Worm (Caenorhabditis elegans) whole organism, mixed stage, embryonic: ENCODE measurements around the gene vms-1.

ENCODE experiments used
- bed-3 ChIP-seq: fragments of 200-800 bp; sonication (Bioruptor generic); optimal IDR thresholded peaks from 3 replicates; lab custom pipeline; 2018; ENCODE audit warnings: mild to moderate bottlenecking, missing genetic modification characterization, moderate library complexity, missing compliant biosample characterization
- blmp-1 ChIP-seq: fragments of 150-350 bp; optimal IDR thresholded peaks from 2 replicates; lab custom pipeline; 2014; ENCODE audit warnings: missing biosample characterization, missing genetic modification characterization
- ceh-39 ChIP-seq: fragments of 150-350 bp; optimal IDR thresholded peaks from 2 replicates; lab custom pipeline; 2014; ENCODE audit warnings: missing biosample characterization, missing genetic modification characterization
- ceh-43 ChIP-seq: fragments of 200-800 bp; sonication (Bioruptor generic); optimal IDR thresholded peaks from 2 replicates; lab custom pipeline; 2018; ENCODE audit warnings: mild to moderate bottlenecking, missing genetic modification characterization, moderate library complexity, missing compliant biosample characterization
- ceh-83 ChIP-seq: fragments of 200-800 bp; sonication (Bioruptor generic); optimal IDR thresholded peaks from 2 replicates; lab custom pipeline; 2018; ENCODE audit warnings: mild to moderate bottlenecking, missing genetic modification characterization, missing compliant biosample characterization
- ces-1 ChIP-seq: fragments of 150-350 bp; optimal IDR thresholded peaks from 2 replicates; lab custom pipeline; 2014; ENCODE audit warnings: missing biosample characterization, missing genetic modification reagents, missing genetic modification characterization
- cnd-1 ChIP-seq: fragments of 200-800 bp; sonication (Bioruptor generic); optimal IDR thresholded peaks from 2 replicates; lab custom pipeline; 2018; ENCODE audit warnings: mild to moderate bottlenecking, missing genetic modification characterization, missing compliant biosample characterization
- drap-1 ChIP-seq: fragments of 200-800 bp; sonication (Bioruptor generic); optimal IDR thresholded peaks from 3 replicates; lab custom pipeline; 2018; ENCODE audit warnings: mild to moderate bottlenecking, missing genetic modification characterization, missing compliant biosample characterization
- elt-1 ChIP-seq: sonication (generic microtip); optimal IDR thresholded peaks from 2 replicates; lab custom pipeline; 2017; ENCODE audit warnings: missing genetic modification characterization, mild to moderate bottlenecking, missing compliant biosample characterization, antibody characterized with exemption, moderate library complexity, borderline replicate concordance; ENCODE audit not compliant: insufficient read depth
- elt-3 ChIP-seq: fragments of 150-350 bp; optimal IDR thresholded peaks from 2 replicates; lab custom pipeline; 2014; ENCODE audit warnings: missing biosample characterization, missing genetic modification characterization
- flh-1 ChIP-seq: fragments of 200-800 bp; sonication (Bioruptor generic); optimal IDR thresholded peaks from 2 replicates; lab custom pipeline; 2018; ENCODE audit warnings: mild to moderate bottlenecking, missing genetic modification characterization, moderate library complexity, missing compliant biosample characterization
- ham-2 ChIP-seq: fragments of 200-800 bp; sonication (Bioruptor generic); optimal IDR thresholded peaks from 2 replicates; lab custom pipeline; 2018; ENCODE audit warnings: mild to moderate bottlenecking, missing genetic modification characterization, missing compliant biosample characterization
- hlh-1 ChIP-seq: fragments of 150-350 bp; optimal IDR thresholded peaks from 2 replicates; lab custom pipeline; 2014; ENCODE audit warnings: missing biosample characterization, missing genetic modification reagents, missing genetic modification characterization
- lin-13 ChIP-seq: fragments of 150-350 bp; optimal IDR thresholded peaks from 2 replicates; lab custom pipeline; 2014; ENCODE audit warnings: missing biosample characterization, missing genetic modification characterization
- lin-32 ChIP-seq: fragments of 200-800 bp; sonication (Bioruptor generic); optimal IDR thresholded peaks from 2 replicates; lab custom pipeline; 2018; ENCODE audit warnings: mild to moderate bottlenecking, missing genetic modification characterization, missing compliant biosample characterization
- lsy-2 ChIP-seq: fragments of 150-350 bp; optimal IDR thresholded peaks from 2 replicates; lab custom pipeline; 2014; ENCODE audit warnings: missing biosample characterization, missing genetic modification characterization
- mab-5 ChIP-seq: fragments of 150-350 bp; optimal IDR thresholded peaks from 2 replicates; lab custom pipeline; 2014; ENCODE audit warnings: missing biosample characterization, missing genetic modification characterization
- mep-1 ChIP-seq: fragments of 150-350 bp; optimal IDR thresholded peaks from 2 replicates; lab custom pipeline; 2017; ENCODE audit warnings: missing biosample characterization, missing genetic modification reagents, missing genetic modification characterization, inconsistent platforms
- mls-2 ChIP-seq: sonication (generic microtip); optimal IDR thresholded peaks from 2 replicates; lab custom pipeline; 2016; ENCODE audit warnings: mild to moderate bottlenecking, missing genetic modification characterization, moderate library complexity, missing compliant biosample characterization
- nhr-12 ChIP-seq: fragments of 150-350 bp; optimal IDR thresholded peaks from 2 replicates; lab custom pipeline; 2014; ENCODE audit warnings: missing biosample characterization, missing genetic modification characterization
- nhr-76 ChIP-seq: sonication (generic microtip); optimal IDR thresholded peaks from 2 replicates; lab custom pipeline; 2017; ENCODE audit warnings: missing biosample characterization, missing genetic modification characterization
- pha-4 ChIP-seq: fragments of 150-350 bp; optimal IDR thresholded peaks from 2 replicates; lab custom pipeline; 2018; ENCODE audit warnings: missing biosample characterization, missing genetic modification reagents, missing genetic modification characterization
- sem-2 ChIP-seq: fragments of 200-800 bp; sonication (Bioruptor generic); optimal IDR thresholded peaks from 2 replicates; lab custom pipeline; 2018; ENCODE audit warnings: mild to moderate bottlenecking, missing genetic modification characterization, missing compliant biosample characterization
- sptf-1 ChIP-seq: sonication (generic microtip); optimal IDR thresholded peaks from 2 replicates; lab custom pipeline; 2017; ENCODE audit warnings: mild to moderate bottlenecking, missing genetic modification characterization, moderate library complexity, missing compliant biosample characterization
- tbx-8 ChIP-seq: fragments of 200-800 bp; sonication (Bioruptor generic); optimal IDR thresholded peaks from 2 replicates; lab custom pipeline; 2018; ENCODE audit warnings: mild to moderate bottlenecking, missing genetic modification characterization, moderate library complexity, missing compliant biosample characterization
- unc-120 ChIP-seq: sonication (generic microtip); optimal IDR thresholded peaks from 2 replicates; lab custom pipeline; 2017; ENCODE audit warnings: missing genetic modification characterization, missing compliant biosample characterization; ENCODE audit not compliant: poor library complexity, severe bottlenecking
- unc-39 ChIP-seq: fragments of 150-350 bp; optimal IDR thresholded peaks from 2 replicates; lab custom pipeline; 2014; ENCODE audit warnings: missing biosample characterization, missing genetic modification characterization
- unc-62 ChIP-seq: fragments of 150-350 bp; optimal IDR thresholded peaks from 2 replicates; lab custom pipeline; 2014; ENCODE audit warnings: missing biosample characterization, missing genetic modification reagents, missing genetic modification characterization
- zip-8 ChIP-seq: fragments of 150-350 bp; optimal IDR thresholded peaks from 2 replicates; lab custom pipeline; 2014; ENCODE audit warnings: missing biosample characterization, missing genetic modification characterization
- ztf-11 ChIP-seq: fragments of 150-350 bp; optimal IDR thresholded peaks from 2 replicates; lab custom pipeline; 2014; ENCODE audit warnings: missing biosample characterization, missing genetic modification characterization

The vms-1 gene

DNA sequence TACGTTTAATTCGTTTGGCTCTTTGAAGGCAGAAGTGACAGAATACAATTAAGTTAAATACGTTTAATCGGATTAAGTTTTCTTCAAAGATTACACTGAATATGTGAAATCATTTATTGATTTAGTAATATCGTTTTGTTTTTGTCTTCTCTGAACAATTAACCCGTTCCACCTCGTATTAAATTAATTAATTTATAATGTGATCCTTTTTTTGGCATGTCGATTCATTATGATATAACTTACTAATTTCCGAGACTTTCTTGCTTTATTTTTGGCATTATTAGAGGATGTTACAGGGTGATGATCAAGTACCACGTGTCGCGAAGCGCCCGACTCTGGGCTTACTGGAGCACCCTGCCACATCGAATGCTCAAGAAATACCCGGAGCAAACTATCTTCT, 44.1 kb upstream of the vms-1 start, which contains the start of gene K12H4.5:
Gene K12H4.5 (plus strand): TSS at position 301 of the 400 bp plus-strand sequence.
- TF ChIP-seq ceh-43 (GFP tag; lab: Kevin White, UChicago) (no peak), ces-1 (GFP tag; lab: Kevin White, UChicago) (peak; percentile 17)

- TF ChIP-seq cnd-1 (tag; lab: Kevin White, UChicago) (no peak), pha-4 (tag; lab: Kevin White, UChicago) (no peak), sem-2 (GFP tag; lab: Kevin White, UChicago) (no peak), unc-62 (GFP tag; lab: Kevin White, UChicago) (no peak), lin-13 (no peak)
Observed at ce11 chrIII:8044717-8045116, 43.6 kb upstream of the vms-1 start, which contains the start of gene spcs-3. Gene spcs-3 (plus strand): TSS chrIII:8045017.

- TF ChIP-seq lin-32 (GFP tag; lab: Kevin White, UChicago) (no peak), zip-8 (no peak), ceh-39 (tag; lab: Kevin White, UChicago) (no peak), bed-3 (GFP tag; lab: Kevin White, UChicago) (no peak), ces-1 (GFP tag; lab: Kevin White, UChicago) (no peak), cnd-1 (tag; lab: Kevin White, UChicago) (no peak), mls-2 (tag; lab: Kevin White, UChicago) (no peak), ham-2 (GFP tag; lab: Kevin White, UChicago) (no peak), sem-2 (GFP tag; lab: Kevin White, UChicago) (no peak), nhr-12 (tag; lab: Kevin White, UChicago) (no peak), elt-1 (tag; lab: Kevin White, UChicago) (no peak), unc-120 (tag; lab: Kevin White, UChicago) (no peak), ztf-11 (no peak), pha-4 (tag; lab: Kevin White, UChicago) (no peak)
Observed at ce11 chrIII:8045734-8046133, 42.6 kb upstream of the vms-1 start, which contains the start of gene K12H4.3. Gene K12H4.3 (plus strand): TSS chrIII:8046034.

- TF ChIP-seq ceh-83 (no peak), nhr-76 (tag; lab: Kevin White, UChicago) (no peak), elt-1 (tag; lab: Kevin White, UChicago) (no peak), unc-39 (tag; lab: Kevin White, UChicago) (no peak), drap-1 (GFP tag; lab: Kevin White, UChicago) (no peak)
- TF ChIP-seq, all 35 proteins: peak for 0
Observed at ce11 chrIII:8047412-8047811, 40.9 kb upstream of the vms-1 start, which contains the start of gene K12H4.2. Gene K12H4.2 (plus strand): TSS chrIII:8047712.

DNA sequence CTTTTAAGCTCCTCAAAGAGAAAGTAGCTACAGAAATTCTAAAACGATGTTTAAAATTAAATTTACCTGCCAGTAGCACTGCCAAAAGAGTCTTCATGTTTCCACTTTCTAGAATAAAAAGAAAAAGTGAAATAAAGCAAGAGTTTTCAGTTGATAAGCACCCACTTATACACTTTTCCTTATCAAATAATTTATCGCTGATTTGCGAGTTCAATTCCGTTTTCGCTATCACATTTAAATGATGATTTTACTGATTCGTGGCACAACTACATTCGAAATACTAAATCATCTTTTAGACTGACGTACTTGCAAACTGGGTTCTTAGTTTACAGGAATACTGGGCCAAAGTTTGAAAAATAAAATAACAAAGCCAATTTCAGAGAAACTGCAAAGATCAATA, 37.4 kb upstream of the vms-1 start, which contains the start of gene K12H4.7:
Gene K12H4.7 (minus strand): TSS at position 138 of the 400 bp plus-strand sequence.
- TF ChIP-seq ztf-11 (no peak), unc-120 (tag; lab: Kevin White, UChicago) (no peak), zip-8 (no peak), hlh-1 (no peak), ceh-43 (GFP tag; lab: Kevin White, UChicago) (no peak), elt-3 (tag; lab: Kevin White, UChicago) (no peak), ces-1 (GFP tag; lab: Kevin White, UChicago) (no peak), lsy-2 (tag; lab: Kevin White, UChicago) (no peak), elt-1 (tag; lab: Kevin White, UChicago) (no peak), pha-4 (tag; lab: Kevin White, UChicago) (no peak), sem-2 (GFP tag; lab: Kevin White, UChicago) (no peak), mep-1 (no peak), tbx-8 (GFP tag; lab: Kevin White, UChicago) (no peak), lin-13 (no peak), nhr-76 (tag; lab: Kevin White, UChicago) (no peak), sptf-1 (no peak), blmp-1 (tag; lab: Kevin White, UChicago) (no peak), unc-39 (tag; lab: Kevin White, UChicago) (no peak), flh-1 (GFP tag; lab: Kevin White, UChicago) (no peak), mab-5 (tag; lab: Kevin White, UChicago) (no peak)
